Fruit fly (Drosophila melanogaster): ENCODE results near the gene Mical.

The Mical gene

DNA sequence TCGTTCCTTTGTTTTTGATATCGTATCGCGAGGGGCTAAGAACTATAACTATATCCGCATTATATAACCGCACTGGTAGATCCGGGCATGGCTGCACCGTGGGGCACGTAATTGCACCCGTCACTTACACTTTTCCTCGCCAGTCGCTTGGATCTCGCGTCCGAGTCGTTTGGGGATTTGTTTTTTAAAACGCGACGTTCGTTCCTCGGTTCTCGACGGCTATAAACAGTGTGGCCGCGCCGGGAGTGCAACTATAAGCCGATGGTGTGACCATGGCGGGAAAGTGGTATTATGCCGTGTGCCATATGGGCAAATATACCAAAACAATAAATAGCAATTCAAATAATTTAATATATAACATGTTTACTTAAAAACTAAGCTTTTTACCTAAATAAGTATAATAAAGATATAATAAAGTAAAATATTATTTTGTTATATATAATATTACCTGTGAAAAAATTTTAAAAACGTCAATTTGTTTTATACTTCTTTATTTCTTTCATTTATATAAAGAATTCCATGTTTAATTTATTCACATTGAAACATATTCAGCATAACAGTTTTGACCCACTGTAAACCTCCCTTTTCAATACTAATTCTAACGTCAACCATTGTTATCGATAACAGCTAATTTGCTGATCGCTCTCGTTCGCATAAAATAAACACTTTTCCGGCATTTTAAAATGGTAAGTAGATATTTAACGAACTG, at the start of gene Mical, which contains the start of gene CG3909:
TSS of gene Mical (minus strand) at position 232 of the 709 bp plus-strand sequence.
TSS of gene CG3909 (plus strand) at position 607 of the 709 bp plus-strand sequence.
- TF ChIP-seq Dll (optimal IDR thresholded peaks at IDR 0.05) (no peak), pan (optimal IDR thresholded peaks at IDR 0.05) (no peak), CG8478 (optimal IDR thresholded peaks at IDR 0.05) (no peak), psq (optimal IDR thresholded peaks at IDR 0.05) (no peak), EcR (GFP tag; optimal IDR thresholded peaks at IDR 0.05) (no peak), usp (GFP tag; optimal IDR thresholded peaks at IDR 0.05) (no peak)

DNA sequence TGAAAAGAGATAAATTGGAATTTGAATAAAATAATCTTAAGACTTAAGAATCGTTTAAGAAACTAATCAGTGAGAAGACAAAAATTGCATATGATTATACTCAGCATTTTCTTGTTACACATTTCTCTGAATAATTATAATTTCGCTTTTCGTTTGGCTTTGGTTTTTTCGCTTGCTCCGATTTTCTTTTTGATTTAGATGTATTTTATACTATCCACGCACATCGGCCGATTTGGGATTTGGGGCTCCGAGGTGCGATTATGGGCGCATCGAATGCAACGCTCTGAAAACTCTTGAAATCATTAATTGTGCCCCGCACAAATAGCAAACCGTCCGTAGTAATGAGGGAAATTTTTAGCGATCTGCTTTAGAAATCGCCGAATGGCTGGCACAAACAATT, 48.8 kb upstream of the Mical start:
- no peak for TF ChIP-seq pan (optimal IDR thresholded peaks at IDR 0.05)
- no peak for TF ChIP-seq Dll (optimal IDR thresholded peaks at IDR 0.05)
- no peak for TF ChIP-seq psq (optimal IDR thresholded peaks at IDR 0.05)
- TF ChIP-seq EcR (GFP tag; optimal IDR thresholded peaks at IDR 0.05), result no peak
- no peak for TF ChIP-seq CG8478 (optimal IDR thresholded peaks at IDR 0.05)
- no peak for TF ChIP-seq usp (GFP tag; optimal IDR thresholded peaks at IDR 0.05)

DNA sequence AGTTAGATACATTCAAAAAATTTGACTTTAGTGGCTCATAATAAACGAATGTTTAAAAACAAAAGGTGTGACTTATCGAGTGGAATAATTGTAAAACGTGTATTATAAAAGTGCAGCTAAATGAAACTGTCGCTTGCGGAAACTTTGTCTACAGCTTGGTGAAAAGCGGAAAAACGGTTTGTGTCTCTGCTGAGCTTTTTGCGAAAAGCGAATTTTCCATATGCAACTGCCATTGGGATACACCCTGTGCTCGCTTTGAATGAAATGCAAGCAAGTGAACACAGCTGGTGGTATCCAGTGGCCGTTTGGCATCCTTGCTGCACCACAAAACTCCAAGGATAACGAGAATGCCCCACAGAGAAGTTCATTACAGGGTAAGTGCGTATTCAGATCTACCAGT, 48.2 kb upstream of the Mical start:
- no peak for TF ChIP-seq EcR (GFP tag; optimal IDR thresholded peaks at IDR 0.05)
- TF ChIP-seq Dll (optimal IDR thresholded peaks at IDR 0.05), result no peak
- no peak for TF ChIP-seq CG8478 (optimal IDR thresholded peaks at IDR 0.05)
- no peak for TF ChIP-seq psq (optimal IDR thresholded peaks at IDR 0.05)
- no peak for TF ChIP-seq pan (optimal IDR thresholded peaks at IDR 0.05)
- TF ChIP-seq usp (GFP tag; optimal IDR thresholded peaks at IDR 0.05), result no peak

DNA sequence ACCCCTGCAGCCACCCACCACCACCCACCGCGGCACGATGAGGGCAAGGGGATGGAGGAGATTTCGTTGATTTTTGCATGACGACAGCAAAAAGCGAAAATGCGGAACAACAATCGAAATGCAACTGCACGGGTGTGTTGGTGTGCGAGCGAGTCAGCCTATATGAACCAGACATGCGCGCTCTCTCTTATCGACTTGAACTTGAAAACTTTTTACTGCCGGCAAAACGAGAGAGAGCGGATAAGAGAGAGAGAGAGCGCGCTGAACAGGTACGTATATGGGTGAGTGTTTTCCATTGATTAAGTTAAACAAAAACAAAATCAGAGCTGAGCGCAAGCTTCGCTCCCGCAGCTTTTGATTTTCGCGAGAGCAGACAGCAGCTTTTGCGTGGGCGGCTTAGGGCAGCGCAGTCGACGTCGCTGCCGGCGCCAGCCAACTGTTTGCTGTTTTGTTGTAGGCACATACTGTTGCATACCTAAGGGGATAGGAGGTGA, 46.5 kb upstream of the Mical start:
- TF ChIP-seq CG8478 (optimal IDR thresholded peaks at IDR 0.05) (peak; percentile 62), psq (optimal IDR thresholded peaks at IDR 0.05) (no peak), Dll (optimal IDR thresholded peaks at IDR 0.05) (peak; percentile 94), usp (GFP tag; optimal IDR thresholded peaks at IDR 0.05) (no peak)

DNA sequence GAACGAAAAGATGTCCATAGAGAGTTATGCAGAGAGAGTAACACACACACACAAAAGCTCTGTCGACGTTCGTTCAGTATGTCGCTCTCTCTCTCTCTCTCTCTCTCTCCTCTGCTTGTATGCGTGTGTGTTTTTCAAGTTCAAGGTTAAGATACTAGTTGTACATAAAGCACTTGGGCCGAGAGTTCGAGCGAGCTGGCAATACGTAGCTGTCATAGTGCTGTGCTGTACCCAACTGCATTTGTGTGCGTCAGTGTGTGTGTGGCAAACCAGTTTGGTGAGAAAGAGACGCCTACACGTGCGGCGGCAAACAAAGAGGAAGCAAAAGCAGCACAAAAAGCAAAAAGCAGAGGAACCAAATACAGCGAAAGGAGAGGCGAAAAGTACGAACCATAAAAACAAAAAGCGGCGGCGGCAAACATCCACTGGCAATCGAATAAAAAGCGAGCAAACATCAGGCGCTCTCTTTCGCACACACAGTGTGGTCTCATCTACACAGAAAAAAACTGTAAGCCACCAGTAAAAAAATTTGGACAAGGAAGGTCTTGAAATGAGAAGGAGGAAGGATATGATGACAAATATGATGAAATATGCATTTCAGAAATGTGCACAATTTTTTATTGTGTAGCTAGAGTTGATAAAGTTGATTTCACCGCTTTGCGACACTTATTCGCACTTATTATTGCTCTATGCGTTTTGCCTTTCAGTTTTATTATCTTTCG, 44.7 kb upstream of the Mical start:
- TF ChIP-seq CG8478 (optimal IDR thresholded peaks at IDR 0.05) (peak; percentile 41), pan (optimal IDR thresholded peaks at IDR 0.05) (no peak), EcR (GFP tag; optimal IDR thresholded peaks at IDR 0.05) (no peak), Dll (optimal IDR thresholded peaks at IDR 0.05) (peak; percentile 37), psq (optimal IDR thresholded peaks at IDR 0.05) (no peak), usp (GFP tag; optimal IDR thresholded peaks at IDR 0.05) (no peak)

DNA sequence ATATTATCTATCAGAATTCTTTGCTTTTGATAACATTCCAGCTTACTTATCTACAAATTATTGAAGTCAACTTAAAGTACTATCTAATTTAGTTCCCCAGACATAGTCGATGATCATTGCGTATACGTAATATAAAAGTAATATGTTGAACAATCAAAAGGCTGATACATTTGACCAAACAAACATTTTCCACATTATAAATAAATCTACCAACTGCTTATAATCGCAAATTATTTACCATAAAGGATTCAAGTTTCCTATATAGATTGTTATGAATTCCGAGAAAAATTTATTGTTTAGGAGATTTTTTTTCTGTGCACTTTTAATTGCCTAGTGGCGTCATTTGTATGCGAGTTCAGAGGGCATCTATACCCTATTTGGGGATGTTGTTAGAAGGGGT, 44.0 kb upstream of the Mical start:
- no peak for TF ChIP-seq psq (optimal IDR thresholded peaks at IDR 0.05)
- no peak for TF ChIP-seq Dll (optimal IDR thresholded peaks at IDR 0.05)
- TF ChIP-seq pan (optimal IDR thresholded peaks at IDR 0.05), result no peak

DNA sequence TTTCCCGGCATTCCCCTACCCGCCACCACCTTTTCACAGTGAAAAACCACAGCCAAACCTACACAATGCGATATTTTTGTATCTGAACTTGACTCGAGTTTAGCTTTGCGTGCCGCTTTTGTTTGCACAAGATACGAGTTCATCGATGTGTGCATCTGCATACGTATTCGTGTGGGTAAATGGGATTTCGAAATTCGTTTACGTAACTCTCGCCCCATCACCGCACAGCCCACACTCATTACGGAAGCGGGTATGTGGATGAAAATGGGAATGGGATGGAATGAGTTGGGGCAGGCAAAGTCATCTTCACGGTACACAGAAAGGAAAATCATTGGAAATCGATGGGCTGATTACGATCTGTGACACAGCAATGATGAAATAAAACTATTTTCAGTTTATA, 43.5 kb upstream of the Mical start:
- TF ChIP-seq EcR (GFP tag; optimal IDR thresholded peaks at IDR 0.05) (no peak), Dll (optimal IDR thresholded peaks at IDR 0.05) (no peak)

DNA sequence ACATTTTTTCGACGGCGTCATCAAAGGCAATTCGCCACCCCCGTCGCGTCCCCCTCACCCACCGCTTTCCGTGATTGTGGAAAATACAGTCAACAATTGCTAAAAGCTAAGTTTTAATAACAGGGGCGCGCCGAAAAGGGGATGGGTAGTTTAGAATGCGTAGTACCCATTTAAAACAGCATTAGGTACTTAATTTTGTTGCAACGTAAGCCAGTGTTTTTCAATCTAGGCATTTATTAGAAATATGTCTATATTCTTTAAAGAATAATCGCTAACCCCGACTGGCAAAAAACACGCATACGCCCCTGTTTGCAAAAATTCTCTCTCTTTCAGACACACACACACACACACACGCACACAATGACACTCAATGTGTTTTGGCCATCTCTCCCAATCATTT, 42.2 kb upstream of the Mical start:
- no peak for TF ChIP-seq psq (optimal IDR thresholded peaks at IDR 0.05)
- TF ChIP-seq pan (optimal IDR thresholded peaks at IDR 0.05), result no peak
- TF ChIP-seq Dll (optimal IDR thresholded peaks at IDR 0.05), result no peak

DNA sequence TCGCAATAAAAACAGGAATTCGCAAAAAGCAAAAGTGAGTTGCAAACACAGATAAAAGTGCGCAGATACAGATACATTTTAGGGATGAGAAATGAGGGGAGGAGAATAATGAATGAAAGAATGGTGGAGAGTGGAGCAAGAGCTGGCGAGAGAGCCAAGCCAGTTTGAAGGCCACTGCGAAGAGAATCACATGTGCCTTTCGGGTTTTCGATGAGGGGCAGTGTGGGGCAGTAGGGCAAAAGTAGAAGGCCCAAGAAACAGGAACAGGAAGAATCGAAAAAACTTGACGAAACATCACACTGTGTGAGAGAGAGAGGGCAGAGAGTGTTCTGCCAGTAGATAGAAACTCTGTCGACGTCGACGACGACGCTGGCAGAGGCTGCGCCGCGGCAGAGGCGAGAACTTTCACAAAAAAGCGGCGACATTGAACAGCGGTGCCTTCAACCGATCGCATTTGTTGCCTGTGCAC, 41.5 kb upstream of the Mical start:
- TF ChIP-seq Dll (optimal IDR thresholded peaks at IDR 0.05) (no peak), CG8478 (optimal IDR thresholded peaks at IDR 0.05) (no peak), pan (optimal IDR thresholded peaks at IDR 0.05) (no peak), psq (optimal IDR thresholded peaks at IDR 0.05) (no peak), usp (GFP tag; optimal IDR thresholded peaks at IDR 0.05) (no peak), EcR (GFP tag; optimal IDR thresholded peaks at IDR 0.05) (no peak)

DNA sequence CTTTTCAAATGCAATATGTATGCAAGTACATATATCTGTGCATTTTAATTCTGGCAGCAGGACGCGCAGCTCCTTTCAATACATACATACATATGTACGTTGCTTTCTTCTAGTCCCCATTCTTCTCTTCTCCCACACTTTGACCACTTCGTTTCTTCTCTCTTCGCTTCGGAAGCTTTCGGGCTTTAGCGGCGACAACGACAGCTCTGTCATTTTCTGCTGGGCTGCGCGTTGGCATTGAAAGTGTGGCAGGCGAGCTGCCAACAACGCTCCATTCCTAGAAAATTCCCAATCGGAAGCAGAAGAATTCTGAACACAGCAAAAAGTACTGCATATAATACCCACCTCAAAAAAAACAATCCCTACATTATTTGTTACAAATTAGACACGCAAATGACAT, 40.4 kb upstream of the Mical start:
- no peak for TF ChIP-seq pan (optimal IDR thresholded peaks at IDR 0.05)
- no peak for TF ChIP-seq usp (GFP tag; optimal IDR thresholded peaks at IDR 0.05)
- no peak for TF ChIP-seq EcR (GFP tag; optimal IDR thresholded peaks at IDR 0.05)
- no peak for TF ChIP-seq Dll (optimal IDR thresholded peaks at IDR 0.05)
- TF ChIP-seq psq (optimal IDR thresholded peaks at IDR 0.05), result no peak
- no peak for TF ChIP-seq CG8478 (optimal IDR thresholded peaks at IDR 0.05)

DNA sequence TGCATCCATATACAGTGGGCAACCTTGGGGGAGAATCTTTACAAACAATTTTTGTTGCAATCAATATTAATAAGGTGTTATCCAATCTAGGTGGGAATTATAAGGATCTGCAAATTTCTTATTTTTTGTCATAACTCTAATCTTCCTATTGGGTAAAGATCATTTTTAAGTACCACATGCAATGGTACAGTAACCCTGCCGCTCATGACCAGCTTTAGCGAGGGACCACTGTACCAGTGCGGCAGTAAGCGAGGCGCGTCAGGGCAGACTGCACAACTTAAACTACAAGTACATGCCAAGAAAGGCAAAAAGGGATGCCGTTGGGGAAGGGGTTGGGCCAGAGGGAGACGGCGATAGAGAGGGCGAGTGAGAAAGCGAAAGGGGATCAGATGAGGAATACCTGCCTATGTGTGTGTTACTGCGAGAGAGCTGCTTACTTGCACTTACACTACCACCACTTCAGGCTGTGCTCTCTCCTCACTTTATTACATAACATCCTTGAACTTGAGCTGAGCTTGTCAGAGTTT, 39.9 kb upstream of the Mical start:
- TF ChIP-seq Dll (optimal IDR thresholded peaks at IDR 0.05) (no peak), pan (optimal IDR thresholded peaks at IDR 0.05) (no peak), CG8478 (optimal IDR thresholded peaks at IDR 0.05) (no peak), EcR (GFP tag; optimal IDR thresholded peaks at IDR 0.05) (no peak), usp (GFP tag; optimal IDR thresholded peaks at IDR 0.05) (no peak), psq (optimal IDR thresholded peaks at IDR 0.05) (no peak)

DNA sequence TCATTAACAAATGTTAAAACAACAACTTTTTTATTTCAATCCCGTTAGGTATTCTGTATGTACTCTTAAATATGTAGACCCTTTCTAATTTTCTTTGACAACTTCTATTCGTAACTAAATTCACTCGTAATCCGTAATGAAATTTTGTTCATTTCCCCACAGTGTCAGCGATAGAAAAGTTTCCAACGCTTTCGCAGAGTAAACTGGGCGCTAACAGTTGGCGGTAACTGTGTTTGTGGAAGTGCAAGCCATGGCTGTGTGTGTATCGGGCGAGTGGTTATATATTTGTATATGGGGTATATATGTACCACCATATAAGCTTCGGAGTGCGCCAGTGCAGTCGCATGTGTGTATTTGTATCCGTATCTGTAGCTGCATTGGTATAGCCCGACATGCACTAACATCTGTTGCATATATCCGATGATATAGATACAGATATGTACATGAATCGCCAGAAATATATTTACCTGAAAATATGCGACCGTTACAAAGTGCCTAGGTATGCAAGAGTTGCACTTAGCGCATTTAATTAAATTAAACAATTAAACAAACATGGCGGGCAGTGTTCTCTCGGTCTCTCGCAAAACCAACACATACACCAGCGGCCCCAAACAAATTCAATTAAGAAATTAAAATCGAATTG, 38.9 kb upstream of the Mical start:
- no peak for TF ChIP-seq EcR (GFP tag; optimal IDR thresholded peaks at IDR 0.05)
- no peak for TF ChIP-seq pan (optimal IDR thresholded peaks at IDR 0.05)
- TF ChIP-seq CG8478 (optimal IDR thresholded peaks at IDR 0.05), result no peak
- TF ChIP-seq psq (optimal IDR thresholded peaks at IDR 0.05), result no peak
- TF ChIP-seq usp (GFP tag; optimal IDR thresholded peaks at IDR 0.05), result no peak
- no peak for TF ChIP-seq Dll (optimal IDR thresholded peaks at IDR 0.05)

Data from whole organism.